Fruit fly (Drosophila melanogaster) whole organism, embryonic: Measurements from ENCODE around the gene Sbp2.

Experiments used
- CG10462 ChIP-seq: fragments of 200-800 bp; sonication (Bioruptor generic); optimal IDR thresholded peaks from 2 replicates; lab custom pipeline; 2016; ENCODE audit warnings: missing biosample characterization, missing genetic modification characterization
- CG11696 ChIP-seq: fragments of 200-800 bp; sonication (Bioruptor generic); IDR thresholded peaks from 2 replicates; pipeline ENCODE4 v1.3.6; 2022; ENCODE audit warnings: missing biosample characterization, missing genetic modification characterization
- CG12219 ChIP-seq: fragments of 200-800 bp; sonication (Bioruptor generic); optimal IDR thresholded peaks from 3 replicates; lab custom pipeline; 2018; ENCODE audit warnings: missing biosample characterization, mild to moderate bottlenecking, missing genetic modification characterization
- CG13123 ChIP-seq: fragments of 200-800 bp; sonication (Bioruptor generic); optimal IDR thresholded peaks from 2 replicates; lab custom pipeline; 2016; ENCODE audit warnings: missing biosample characterization, missing genetic modification characterization
- CG16813 ChIP-seq: fragments of 200-800 bp; sonication (Bioruptor generic); IDR thresholded peaks from 3 replicates; pipeline ENCODE4 v1.3.6; 2022; ENCODE audit warnings: missing biosample characterization, missing genetic modification characterization; ENCODE audit not compliant: partially characterized antibody
- CG16863 ChIP-seq: fragments of 200-800 bp; sonication (Bioruptor generic); optimal IDR thresholded peaks from 3 replicates; lab custom pipeline; 2016; ENCODE audit warnings: missing biosample characterization, missing genetic modification characterization
- CG17385 ChIP-seq: fragments of 200-800 bp; sonication (Bioruptor generic); optimal IDR thresholded peaks from 3 replicates; lab custom pipeline; 2018; ENCODE audit warnings: missing biosample characterization, mild to moderate bottlenecking, missing genetic modification characterization
- CG18262 ChIP-seq: fragments of 200-800 bp; optimal IDR thresholded peaks from 3 replicates; lab custom pipeline; 2019; ENCODE audit warnings: missing biosample characterization, mild to moderate bottlenecking, missing genetic modification characterization, moderate library complexity
- CG30403 ChIP-seq: fragments of 200-800 bp; sonication (Bioruptor generic); optimal IDR thresholded peaks from 3 replicates; lab custom pipeline; 2016; ENCODE audit warnings: missing biosample characterization, missing genetic modification characterization
- CG30431 ChIP-seq: fragments of 200-800 bp; sonication (Bioruptor generic); optimal IDR thresholded peaks from 2 replicates; lab custom pipeline; 2017; ENCODE audit warnings: missing biosample characterization, missing genetic modification characterization
- CG31441 ChIP-seq: fragments of 200-800 bp; sonication (Bioruptor generic); IDR thresholded peaks from 2 replicates; pipeline ENCODE4 v1.3.6; 2022; ENCODE audit warnings: missing biosample characterization, missing genetic modification characterization
- CG34224 ChIP-seq: fragments of 200-800 bp; sonication (Bioruptor generic); IDR thresholded peaks from 3 replicates; pipeline ENCODE4 v1.3.6; 2022; ENCODE audit warnings: missing biosample characterization, missing genetic modification characterization; ENCODE audit not compliant: partially characterized antibody
- CG4328 ChIP-seq: fragments of 200-800 bp; sonication (Bioruptor generic); optimal IDR thresholded peaks from 3 replicates; lab custom pipeline; 2017; ENCODE audit warnings: missing biosample characterization, missing genetic modification reagents, missing genetic modification characterization
- CG6175 ChIP-seq: fragments of 200-800 bp; sonication (Bioruptor generic); IDR thresholded peaks from 3 replicates; pipeline ENCODE4 v1.3.6; 2022; ENCODE audit warnings: missing biosample characterization, missing genetic modification characterization
- CG6254 ChIP-seq: fragments of 200-800 bp; sonication (Bioruptor generic); optimal IDR thresholded peaks from 3 replicates; lab custom pipeline; 2017; ENCODE audit warnings: mild to moderate bottlenecking, missing biosample characterization, missing genetic modification reagents, missing genetic modification characterization
- CG8388 ChIP-seq: fragments of 200-800 bp; sonication (Bioruptor generic); optimal IDR thresholded peaks from 2 replicates; lab custom pipeline; 2019; ENCODE audit warnings: missing biosample characterization, mild to moderate bottlenecking, missing genetic modification characterization, moderate library complexity
- CG9437 ChIP-seq: fragments of 200-800 bp; sonication (Bioruptor generic); optimal IDR thresholded peaks from 2 replicates; lab custom pipeline; 2018; ENCODE audit warnings: missing biosample characterization, mild to moderate bottlenecking, missing genetic modification characterization
- CG9727 ChIP-seq: fragments of 200-800 bp; sonication (Bioruptor generic); optimal IDR thresholded peaks from 3 replicates; lab custom pipeline; 2017; ENCODE audit warnings: missing biosample characterization, mild to moderate bottlenecking, missing genetic modification characterization
- CG9876 ChIP-seq: fragments of 200-800 bp; sonication (Bioruptor generic); optimal IDR thresholded peaks from 2 replicates; lab custom pipeline; 2016; ENCODE audit warnings: missing biosample characterization, missing genetic modification characterization
- Chrac-16 ChIP-seq: fragments of 200-800 bp; sonication (Bioruptor generic); optimal IDR thresholded peaks from 3 replicates; lab custom pipeline; 2016; ENCODE audit warnings: missing biosample characterization, missing genetic modification characterization
- CoRest ChIP-seq: fragments of 200-800 bp; sonication (Bioruptor generic); optimal IDR thresholded peaks from 3 replicates; lab custom pipeline; 2018; ENCODE audit warnings: missing biosample characterization, mild to moderate bottlenecking, missing genetic modification characterization, moderate library complexity
- Doc3 ChIP-seq: fragments of 200-800 bp; sonication (Bioruptor generic); IDR thresholded peaks from 3 replicates; pipeline ENCODE4 v1.3.6; 2022; ENCODE audit warnings: missing biosample characterization, missing genetic modification characterization; ENCODE audit not compliant: partially characterized antibody
- E2f1 ChIP-seq: fragments of 200-800 bp; sonication (Bioruptor generic); IDR thresholded peaks from 2 replicates; pipeline ENCODE4 v1.3.6; 2022; ENCODE audit warnings: missing biosample characterization, missing genetic modification characterization
- E2f2 ChIP-seq: fragments of 200-800 bp; sonication (Bioruptor generic); IDR thresholded peaks from 2 replicates; pipeline ENCODE4 v1.3.6; 2022; ENCODE audit warnings: missing biosample characterization, missing genetic modification characterization
- HLH3B ChIP-seq: fragments of 200-800 bp; sonication (Bioruptor generic); IDR thresholded peaks from 2 replicates; pipeline ENCODE4 v1.3.6; 2022; ENCODE audit warnings: missing biosample characterization, missing genetic modification characterization
- Hr39 ChIP-seq: fragments of >200 bp; optimal IDR thresholded peaks from 2 replicates; lab custom pipeline; 2017
- Lpt ChIP-seq: fragments of >200 bp; optimal IDR thresholded peaks from 2 replicates; lab custom pipeline; 2018; ENCODE audit warnings: missing biosample characterization, missing genetic modification characterization
- Meics ChIP-seq: fragments of 200-800 bp; sonication (Bioruptor generic); optimal IDR thresholded peaks from 2 replicates; lab custom pipeline; 2017; ENCODE audit warnings: missing biosample characterization, mild to moderate bottlenecking, missing genetic modification characterization
- NfI ChIP-seq: fragments of 200-800 bp; sonication (Bioruptor generic); optimal IDR thresholded peaks from 3 replicates; lab custom pipeline; 2018; ENCODE audit warnings: missing biosample characterization, mild to moderate bottlenecking, missing genetic modification characterization, moderate library complexity
- PHDP ChIP-seq: fragments of 200-800 bp; sonication (Bioruptor generic); optimal IDR thresholded peaks from 3 replicates; lab custom pipeline; 2018; ENCODE audit warnings: missing biosample characterization, mild to moderate bottlenecking, missing genetic modification characterization, moderate library complexity
- Pdp1 ChIP-seq, 2 experiments: fragments of 200-800 bp; sonication (Bioruptor generic); optimal IDR thresholded peaks; 3 replicates each; lab custom pipeline; 2016; ENCODE audit warnings: missing biosample characterization in 2 of 2, missing genetic modification characterization in 2 of 2, mild to moderate bottlenecking in 1 of 2, moderate library complexity in 1 of 2
- Poxn ChIP-seq: fragments of 200-800 bp; sonication (Bioruptor generic); IDR thresholded peaks from 2 replicates; pipeline ENCODE4 v1.3.6; 2022; ENCODE audit warnings: missing biosample characterization, missing genetic modification characterization
- Side ChIP-seq: fragments of 200-800 bp; sonication (Bioruptor generic); optimal IDR thresholded peaks from 2 replicates; lab custom pipeline; 2016; ENCODE audit warnings: missing biosample characterization, missing genetic modification characterization
- Xbp1 ChIP-seq: fragments of 200-800 bp; sonication (Bioruptor generic); optimal IDR thresholded peaks from 3 replicates; lab custom pipeline; 2016; ENCODE audit warnings: missing biosample characterization, mild to moderate bottlenecking, missing genetic modification characterization
- al ChIP-seq: fragments of 200-800 bp; sonication (Bioruptor generic); IDR thresholded peaks from 2 replicates; pipeline ENCODE4 v1.3.6; 2022; ENCODE audit warnings: missing biosample characterization, missing genetic modification characterization
- amos ChIP-seq: fragments of 200-800 bp; sonication (Bioruptor generic); IDR thresholded peaks from 2 replicates; pipeline ENCODE4 v1.3.6; 2022; ENCODE audit warnings: missing biosample characterization, missing genetic modification characterization; ENCODE audit not compliant: partially characterized antibody
- ase ChIP-seq: fragments of 200-800 bp; sonication (Bioruptor generic); IDR thresholded peaks from 3 replicates; pipeline ENCODE4 v1.3.6; 2022; ENCODE audit warnings: missing biosample characterization, missing genetic modification characterization
- danr ChIP-seq: fragments of 200-800 bp; sonication (Bioruptor generic); IDR thresholded peaks from 2 replicates; pipeline ENCODE4 v1.3.6; 2022; ENCODE audit warnings: missing biosample characterization, missing genetic modification characterization
- dimm ChIP-seq: fragments of 200-800 bp; sonication (Bioruptor generic); IDR thresholded peaks from 2 replicates; pipeline ENCODE4 v1.3.6; 2022; ENCODE audit warnings: missing biosample characterization, missing genetic modification characterization
- ewg ChIP-seq: fragments of 200-800 bp; sonication (Bioruptor generic); optimal IDR thresholded peaks from 3 replicates; lab custom pipeline; 2017; ENCODE audit warnings: mild to moderate bottlenecking, missing biosample characterization, missing genetic modification reagents, missing genetic modification characterization
- gcm ChIP-seq: fragments of 200-800 bp; sonication (Bioruptor generic); optimal IDR thresholded peaks from 2 replicates; lab custom pipeline; 2019; ENCODE audit warnings: missing biosample characterization, mild to moderate bottlenecking, missing genetic modification characterization, moderate library complexity
- gem ChIP-seq: fragments of 200-800 bp; sonication (Bioruptor generic); optimal IDR thresholded peaks from 2 replicates; lab custom pipeline; 2019; ENCODE audit warnings: missing biosample characterization, mild to moderate bottlenecking, missing genetic modification characterization, moderate library complexity
- hb ChIP-seq: fragments of 200-800 bp; sonication (Bioruptor generic); IDR thresholded peaks from 3 replicates; pipeline ENCODE4 v1.3.6; 2022; ENCODE audit warnings: missing biosample characterization, missing genetic modification characterization; ENCODE audit not compliant: partially characterized antibody
- kah ChIP-seq: fragments of 200-800 bp; sonication (Bioruptor generic); optimal IDR thresholded peaks from 2 replicates; lab custom pipeline; 2018; ENCODE audit warnings: missing biosample characterization, mild to moderate bottlenecking, missing genetic modification characterization
- ken ChIP-seq: fragments of 200-800 bp; sonication (Bioruptor generic); IDR thresholded peaks from 3 replicates; pipeline ENCODE4 v1.3.6; 2022; ENCODE audit warnings: missing biosample characterization, missing genetic modification characterization
- maf-S ChIP-seq: fragments of 200-800 bp; sonication (Bioruptor generic); optimal IDR thresholded peaks from 2 replicates; lab custom pipeline; 2016; ENCODE audit warnings: missing biosample characterization, missing genetic modification characterization
- nerfin-1 ChIP-seq: fragments of 200-800 bp; sonication (Bioruptor generic); optimal IDR thresholded peaks from 3 replicates; lab custom pipeline; 2019; ENCODE audit warnings: missing biosample characterization, mild to moderate bottlenecking, missing genetic modification characterization, moderate library complexity
- onecut ChIP-seq: fragments of 200-800 bp; sonication (Bioruptor generic); IDR thresholded peaks from 2 replicates; pipeline ENCODE4 v1.3.6; 2022; ENCODE audit warnings: missing biosample characterization, missing genetic modification characterization
- schlank ChIP-seq: fragments of 200-800 bp; sonication (Bioruptor generic); optimal IDR thresholded peaks from 2 replicates; lab custom pipeline; 2018; ENCODE audit warnings: missing biosample characterization, mild to moderate bottlenecking, missing genetic modification characterization
- tll ChIP-seq, 2 experiments: fragments of 200-800 bp in 1 of 2; fragments of >200 bp in 1 of 2; sonication (Bioruptor generic) in 1 of 2; optimal IDR thresholded peaks; 2 replicates each; lab custom pipeline; 2017 to 2019; ENCODE audit warnings: missing biosample characterization in 2 of 2, missing genetic modification characterization in 2 of 2, mild to moderate bottlenecking in 1 of 2, moderate library complexity in 1 of 2
- toy ChIP-seq: fragments of 200-800 bp; sonication (Bioruptor generic); IDR thresholded peaks from 2 replicates; pipeline ENCODE4 v1.3.6; 2022; ENCODE audit warnings: missing biosample characterization, missing genetic modification characterization
- zfh2 ChIP-seq: fragments of 200-800 bp; sonication (Bioruptor generic); optimal IDR thresholded peaks from 2 replicates; lab custom pipeline; 2016; ENCODE audit warnings: missing biosample characterization, missing genetic modification characterization

Gene Sbp2

dm6 chr3L:8347346-8347745, 43.4 kb downstream of the Sbp2 start (continued):
- TF ChIP-seq CG9727 (GFP tag; lab: Kevin White, UChicago) (peak; percentile 12), Xbp1 (GFP tag; lab: Kevin White, UChicago) (no peak), HLH3B (GFP tag; lab: Robert Waterston, UW) (peak; percentile 45; the same call in 1 of the 2 replicates), ken (GFP tag; lab: Robert Waterston, UW) (no peak), toy (GFP tag; lab: Robert Waterston, UW) (no peak), CG6254 (GFP tag; lab: Kevin White, UChicago) (no peak), CG12219 (no peak), CG13123 (GFP tag; lab: Kevin White, UChicago) (no peak), PHDP (tag; lab: Kevin White, UChicago) (no peak), E2f2 (GFP tag; lab: Robert Waterston, UW) (peak; percentile 23; the same call in 1 of the 2 replicates), schlank (peak; percentile 29), gcm (GFP tag; lab: Kevin White, UChicago) (no peak), danr (GFP tag; lab: Robert Waterston, UW) (no peak), NfI (no peak), Chrac-16 (no peak), dimm (no peak), Doc3 (GFP tag; lab: Robert Waterston, UW) (no peak), Poxn (GFP tag; lab: Robert Waterston, UW) (no peak), CG30431 (GFP tag; lab: Kevin White, UChicago) (no peak), CG8388 (no peak), CG9437 (no peak), gem (tag; lab: Kevin White, UChicago) (no peak), CG16863 (no peak), kah (no peak), Lpt (GFP tag; lab: Kevin White, UChicago) (no peak), ewg (GFP tag; lab: Kevin White, UChicago) (no peak), CoRest (no peak), nerfin-1 (no peak), Side (GFP tag; lab: Kevin White, UChicago) (no peak), ase (GFP tag; lab: Robert Waterston, UW) (peak; percentile 37; the same call in 1 of the 3 replicates), CG11696 (GFP tag; lab: Robert Waterston, UW) (no peak), CG31441 (no peak), Pdp1 (GFP tag; optimal IDR thresholded peaks at IDR 0.05; lab: Kevin White, UChicago) (no peak), CG4328 (peak; percentile 50), maf-S (no peak), CG18262 (tag; lab: Kevin White, UChicago) (no peak), CG10462 (GFP tag; lab: Kevin White, UChicago) (no peak), zfh2 (no peak), E2f1 (peak; percentile 17; the same call in 1 of the 2 replicates), CG34224 (GFP tag; lab: Robert Waterston, UW) (no peak), onecut (peak; percentile 40), hb (GFP tag; lab: Robert Waterston, UW) (no peak), CG16813 (no peak), CG17385 (GFP tag; lab: Kevin White, UChicago) (no peak), al (GFP tag; lab: Robert Waterston, UW) (no peak), Meics (GFP tag; lab: Kevin White, UChicago) (no peak), amos (GFP tag; lab: Robert Waterston, UW) (no peak), tll (GFP tag; optimal IDR thresholded peaks at IDR 0.05; lab: Kevin White, UChicago) (no peak), CG30403 (GFP tag; lab: Kevin White, UChicago) (no peak), CG6175 (GFP tag; lab: Robert Waterston, UW) (no peak), CG9876 (GFP tag; lab: Kevin White, UChicago) (no peak), Hr39 (lab: Kevin White, UChicago) (no peak)
